Worm (Caenorhabditis elegans) whole organism, L4/young adult: Measurements from ENCODE around the gene C54F6.20.

ENCODE experiments used
- W03F9.2 ChIP-seq: fragments of 150-350 bp; optimal IDR thresholded peaks from 2 replicates; lab custom pipeline; 2014; ENCODE audit warnings: missing biosample characterization, missing genetic modification characterization
- dao-5 ChIP-seq: sonication (generic microtip); optimal IDR thresholded peaks from 2 replicates; lab custom pipeline; 2016; ENCODE audit warnings: missing genotype, missing genetic modification characterization, moderate library complexity, missing compliant biosample characterization

ce11 chrV:7547479-7547878 is 22.9 kb downstream of the C54F6.20 start, which contains the start of gene ftn-1:
- TF ChIP-seq W03F9.2 = no peak
- TF ChIP-seq dao-5 (tag; lab: Kevin White, UChicago) = no peak
